Fruit fly (Drosophila melanogaster): ENCODE data around the gene CG3526.
A peak's percentile ranks its signal among the peaks of the same experiment; 100 is the strongest.

CG3526 gene

dm6 chrX:2890468-2890867 lies at the start of gene CG3526:
TSS of gene CG3526 (plus strand) at chrX:2890768.
- TF ChIP-seq noc (tag; optimal IDR thresholded peaks at IDR 0.05) = no peak

dm6 chrX:2860955-2861354 lies 29.6 kb upstream of the CG3526 start:
- no peak for TF ChIP-seq noc (tag; optimal IDR thresholded peaks at IDR 0.05)

- no peak for TF ChIP-seq noc (tag; optimal IDR thresholded peaks at IDR 0.05)
Measured at dm6 chrX:2869430-2869829, 21.1 kb upstream of the CG3526 start.

dm6 chrX:2872753-2873152 lies 17.8 kb upstream of the CG3526 start, which contains the start of gene CG14416:
TSS of gene CG14416 (minus strand) at chrX:2872853.
- no peak for TF ChIP-seq noc (tag; optimal IDR thresholded peaks at IDR 0.05)

- no peak for TF ChIP-seq noc (tag; optimal IDR thresholded peaks at IDR 0.05)
Measured at dm6 chrX:2876433-2876832, 14.1 kb upstream of the CG3526 start, which contains the start of gene CG14417. TSS of gene CG14417 (minus strand) at chrX:2876533.

dm6 chrX:2877070-2877469 lies 13.5 kb upstream of the CG3526 start:
- TF ChIP-seq noc (tag; optimal IDR thresholded peaks at IDR 0.05) = no peak

- no peak for TF ChIP-seq noc (tag; optimal IDR thresholded peaks at IDR 0.05)
Measured at dm6 chrX:2880660-2881059, 9.9 kb upstream of the CG3526 start.

- TF ChIP-seq noc (tag; optimal IDR thresholded peaks at IDR 0.05) = no peak
Measured at dm6 chrX:2882516-2882915, 8.1 kb upstream of the CG3526 start.

- TF ChIP-seq noc (tag; optimal IDR thresholded peaks at IDR 0.05) = no peak
Measured at dm6 chrX:2883561-2883960, 7.0 kb upstream of the CG3526 start, which contains the start of gene CG14418. TSS of gene CG14418 (minus strand) at chrX:2883661.

dm6 chrX:2885814-2886213 lies 4.8 kb upstream of the CG3526 start, which contains the start of gene CG14419:
TSS of gene CG14419 (minus strand) at chrX:2885914.
- no peak for TF ChIP-seq noc (tag; optimal IDR thresholded peaks at IDR 0.05)

dm6 chrX:2888211-2888610 lies 2.4 kb upstream of the CG3526 start:
- TF ChIP-seq noc (tag; optimal IDR thresholded peaks at IDR 0.05) = no peak

dm6 chrX:2907105-2907694 lies 16.6 kb downstream of the CG3526 start:
- TF ChIP-seq noc (tag; optimal IDR thresholded peaks at IDR 0.05) = no peak

dm6 chrX:2912581-2912980 lies 22.0 kb downstream of the CG3526 start:
- TF ChIP-seq noc (tag; optimal IDR thresholded peaks at IDR 0.05) = no peak

- no peak for TF ChIP-seq noc (tag; optimal IDR thresholded peaks at IDR 0.05)
Measured at dm6 chrX:2914091-2914490, 23.5 kb downstream of the CG3526 start.

dm6 chrX:2915108-2915507 lies 24.5 kb downstream of the CG3526 start:
- TF ChIP-seq noc (tag; optimal IDR thresholded peaks at IDR 0.05) = no peak

dm6 chrX:2918551-2918950 lies 28.0 kb downstream of the CG3526 start:
- no peak for TF ChIP-seq noc (tag; optimal IDR thresholded peaks at IDR 0.05)

- TF ChIP-seq noc (tag; optimal IDR thresholded peaks at IDR 0.05) = peak; percentile 62
Measured at dm6 chrX:2919742-2920141, 29.2 kb downstream of the CG3526 start, which contains the start of gene CG3588. TSS of gene CG3588 (plus strand) at chrX:2919770.

dm6 chrX:2927158-2927557 lies 36.6 kb downstream of the CG3526 start, which contains the start of gene CG14424:
TSS of gene CG14424 (minus strand) at chrX:2927258.
- TF ChIP-seq noc (tag; optimal IDR thresholded peaks at IDR 0.05) = no peak

All from whole organism, larva.